Fruit fly (Drosophila melanogaster): ENCODE measurements around the gene CG15628.

The CG15628 gene

dm6 chr2L:4811491-4812058 is 10.0 kb upstream of the CG15628 start:
- TF ChIP-seq Oaz (GFP tag; IDR thresholded peaks at IDR 0.05) (no peak), jumu (GFP tag; optimal IDR thresholded peaks at IDR 0.05) (no peak), CG12236 (GFP tag; optimal IDR thresholded peaks at IDR 0.05) (no peak), CG12071 (GFP tag; optimal IDR thresholded peaks at IDR 0.05) (no peak), CG9727 (GFP tag; optimal IDR thresholded peaks at IDR 0.05) (no peak), CG10209 (GFP tag; optimal IDR thresholded peaks at IDR 0.05) (no peak), zfh2 (GFP tag; optimal IDR thresholded peaks at IDR 0.05) (no peak), CG4820 (GFP tag; optimal IDR thresholded peaks at IDR 0.05) (no peak), ase (GFP tag; IDR thresholded peaks at IDR 0.05) (no peak), CG43689 (GFP tag; IDR thresholded peaks at IDR 0.05) (no peak), CG15601 (tag; optimal IDR thresholded peaks at IDR 0.05) (no peak), CG17612 (GFP tag; IDR thresholded peaks at IDR 0.05) (no peak), CG1603 (tag; optimal IDR thresholded peaks at IDR 0.05) (peak; percentile 2), CG7745 (tag; optimal IDR thresholded peaks at IDR 0.05) (no peak), pros (GFP tag; optimal IDR thresholded peaks at IDR 0.05) (peak; percentile 15), psq (GFP tag; optimal IDR thresholded peaks at IDR 0.05) (no peak), CG2129 (GFP tag; IDR thresholded peaks at IDR 0.05; ENCODE audit: partially characterized antibody) (no peak; the same call in 1 of the 2 replicates), br (optimal IDR thresholded peaks at IDR 0.05) (no peak), CHES-1-like (GFP tag; optimal IDR thresholded peaks at IDR 0.05) (no peak), usp (GFP tag; optimal IDR thresholded peaks at IDR 0.05) (no peak), fd64A (GFP tag; optimal IDR thresholded peaks at IDR 0.05) (peak; percentile 41), odd (GFP tag; optimal IDR thresholded peaks at IDR 0.05) (no peak), nom (GFP tag; optimal IDR thresholded peaks at IDR 0.05) (no peak), Elba2 (GFP tag; optimal IDR thresholded peaks at IDR 0.05) (peak; percentile 96), Vsx1 (GFP tag; optimal IDR thresholded peaks at IDR 0.05) (no peak), hkb (optimal IDR thresholded peaks at IDR 0.05) (no peak), hkb (GFP tag; IDR thresholded peaks at IDR 0.05) (peak; percentile 31; the same call in 1 of the 2 replicates), tna (GFP tag; IDR thresholded peaks at IDR 0.05; ENCODE audit: partially characterized antibody) (peak; percentile 69; the same call in 1 of the 2 replicates), sob (GFP tag; IDR thresholded peaks at IDR 0.05) (no peak; the same call in 1 of the 2 replicates), CG31441 (GFP tag; IDR thresholded peaks at IDR 0.05) (no peak), CG14710 (tag; optimal IDR thresholded peaks at IDR 0.05) (no peak), CG4328 (GFP tag; optimal IDR thresholded peaks at IDR 0.05) (peak; percentile 31), CG3281 (GFP tag; optimal IDR thresholded peaks at IDR 0.05) (no peak), p53 (GFP tag; optimal IDR thresholded peaks at IDR 0.05) (no peak), CG10147 (GFP tag; optimal IDR thresholded peaks at IDR 0.05) (no peak), CG10565 (GFP tag; optimal IDR thresholded peaks at IDR 0.05) (no peak), Camta (GFP tag; optimal IDR thresholded peaks at IDR 0.05) (no peak), CG9437 (GFP tag; optimal IDR thresholded peaks at IDR 0.05) (no peak), toy (GFP tag; IDR thresholded peaks at IDR 0.05) (no peak), PHDP (tag; optimal IDR thresholded peaks at IDR 0.05) (no peak), Atf-2 (GFP tag; optimal IDR thresholded peaks at IDR 0.05) (no peak), Hsf (GFP tag; optimal IDR thresholded peaks at IDR 0.05) (no peak), Usf (GFP tag; optimal IDR thresholded peaks at IDR 0.05) (no peak), lbe (GFP tag; optimal IDR thresholded peaks at IDR 0.05) (peak; percentile 17), klu (GFP tag; IDR thresholded peaks at IDR 0.05) (no peak), CG3407 (GFP tag; optimal IDR thresholded peaks at IDR 0.05) (no peak), CG10654 (GFP tag; optimal IDR thresholded peaks at IDR 0.05) (no peak), Hr3 (GFP tag; optimal IDR thresholded peaks at IDR 0.05) (no peak), Dp (GFP tag; optimal IDR thresholded peaks at IDR 0.05) (no peak), E2f2 (GFP tag; IDR thresholded peaks at IDR 0.05) (no peak), Asciz (GFP tag; optimal IDR thresholded peaks at IDR 0.05) (no peak), gcm (GFP tag; optimal IDR thresholded peaks at IDR 0.05) (no peak)
